Fruit fly (Drosophila melanogaster): ENCODE data around the gene dy.

The dy gene

dm6 chrX:11775987-11776587 lies 2.5 kb downstream of the dy start (continued):
- TF ChIP-seq sim (GFP tag; IDR thresholded peaks at IDR 0.05) (peak; percentile 9; the same call in 1 of the 2 replicates), D (optimal IDR thresholded peaks at IDR 0.05) (no peak), D (GFP tag; optimal IDR thresholded peaks at IDR 0.05) (peak; percentile 71), CG7987 (GFP tag; optimal IDR thresholded peaks at IDR 0.05) (no peak), Ets97D (GFP tag; optimal IDR thresholded peaks at IDR 0.05) (no peak), jigr1 (GFP tag; IDR thresholded peaks at IDR 0.05) (no peak), Dp (GFP tag; optimal IDR thresholded peaks at IDR 0.05) (no peak), CG9876 (GFP tag; optimal IDR thresholded peaks at IDR 0.05) (no peak), CG2678 (tag; optimal IDR thresholded peaks at IDR 0.05) (no peak), Gug (GFP tag; IDR thresholded peaks at IDR 0.05) (peak; percentile 20; the same call in 1 of the 4 replicates), E2f1 (GFP tag; IDR thresholded peaks at IDR 0.05) (0 out of 2 replicates have a peak, but pooled peaks have one; percentile 38), run (tag; optimal IDR thresholded peaks at IDR 0.05) (no peak), zf30C (GFP tag; optimal IDR thresholded peaks at IDR 0.05) (no peak), fd96Cb (tag; optimal IDR thresholded peaks at IDR 0.05) (peak; percentile 59), HmgZ (tag; optimal IDR thresholded peaks at IDR 0.05) (no peak), lab (GFP tag; optimal IDR thresholded peaks at IDR 0.05) (peak; percentile 48), bsh (GFP tag; optimal IDR thresholded peaks at IDR 0.05) (peak; percentile 67 to 91), Nf-YA (GFP tag; IDR thresholded peaks at IDR 0.05) (0 out of 2 replicates have a peak, but pooled peaks have one; percentile 11), Hey (tag; optimal IDR thresholded peaks at IDR 0.05) (no peak), CG11504 (tag; optimal IDR thresholded peaks at IDR 0.05) (no peak), CG1647 (GFP tag; optimal IDR thresholded peaks at IDR 0.05) (no peak), Dek (tag; optimal IDR thresholded peaks at IDR 0.05) (no peak), CG8765 (GFP tag; IDR thresholded peaks at IDR 0.05) (peak; percentile 60; the same call in 1 of the 2 replicates), chm (GFP tag; IDR thresholded peaks at IDR 0.05) (peak; percentile 29; the same call in 1 of the 2 replicates), btn (GFP tag; optimal IDR thresholded peaks at IDR 0.05) (peak; percentile 17), gcm (GFP tag; optimal IDR thresholded peaks at IDR 0.05) (no peak), stc (GFP tag; IDR thresholded peaks at IDR 0.05) (peak; percentile 36; the same call in 1 of the 2 replicates), luna (GFP tag; optimal IDR thresholded peaks at IDR 0.05) (no peak), ftz-f1 (GFP tag; optimal IDR thresholded peaks at IDR 0.05) (no peak), CG2712 (tag; optimal IDR thresholded peaks at IDR 0.05) (peak; percentile 80), CG12236 (GFP tag; optimal IDR thresholded peaks at IDR 0.05) (no peak), Aef1 (GFP tag; IDR thresholded peaks at IDR 0.05) (no peak), NC2α (GFP tag; optimal IDR thresholded peaks at IDR 0.05) (peak; percentile 16), br (optimal IDR thresholded peaks at IDR 0.05) (no peak), Gsc (GFP tag; IDR thresholded peaks at IDR 0.05) (peak; percentile 47; the same call in 1 of the 2 replicates), CG32532 (GFP tag; IDR thresholded peaks at IDR 0.05) (no peak), Neu2 (GFP tag; optimal IDR thresholded peaks at IDR 0.05; ENCODE audit: borderline replicate concordance) (no peak), CG13894 (tag; optimal IDR thresholded peaks at IDR 0.05) (no peak), CG15696 (tag; optimal IDR thresholded peaks at IDR 0.05) (peak; percentile 82), Sry-δ (GFP tag; optimal IDR thresholded peaks at IDR 0.05) (no peak), BEAF-32 (GFP tag; optimal IDR thresholded peaks at IDR 0.05) (no peak), CG15269 (tag; optimal IDR thresholded peaks at IDR 0.05) (no peak), CG15514 (GFP tag; optimal IDR thresholded peaks at IDR 0.05) (peak; percentile 12), psq (GFP tag; optimal IDR thresholded peaks at IDR 0.05) (no peak), sc (optimal IDR thresholded peaks at IDR 0.05) (no peak), sc (GFP tag; optimal IDR thresholded peaks at IDR 0.05) (peak; percentile 44), insv (GFP tag; optimal IDR thresholded peaks at IDR 0.05) (no peak), wor (GFP tag; IDR thresholded peaks at IDR 0.05) (no peak), CG11723 (GFP tag; optimal IDR thresholded peaks at IDR 0.05) (no peak), nerfin-1 (tag; optimal IDR thresholded peaks at IDR 0.05) (peak; percentile 43), ro (GFP tag; IDR thresholded peaks at IDR 0.05) (no peak)
